Fruit fly (Drosophila melanogaster) Kc167 (cell line): ENCODE data around the gene Karl.

Source experiments
- Myc ChIP-seq: fragments of >200 bp; optimal IDR thresholded peaks from 2 replicates; lab custom pipeline; 2017; ENCODE audit warnings: missing external identifiers
- psq ChIP-seq: fragments of >200 bp; optimal IDR thresholded peaks from 2 replicates; lab custom pipeline; 2017; ENCODE audit warnings: missing external identifiers
- ttk ChIP-seq: sonication (Bioruptor generic); optimal IDR thresholded peaks from 2 replicates; lab custom pipeline; 2017; ENCODE audit warnings: missing external identifiers

DNA sequence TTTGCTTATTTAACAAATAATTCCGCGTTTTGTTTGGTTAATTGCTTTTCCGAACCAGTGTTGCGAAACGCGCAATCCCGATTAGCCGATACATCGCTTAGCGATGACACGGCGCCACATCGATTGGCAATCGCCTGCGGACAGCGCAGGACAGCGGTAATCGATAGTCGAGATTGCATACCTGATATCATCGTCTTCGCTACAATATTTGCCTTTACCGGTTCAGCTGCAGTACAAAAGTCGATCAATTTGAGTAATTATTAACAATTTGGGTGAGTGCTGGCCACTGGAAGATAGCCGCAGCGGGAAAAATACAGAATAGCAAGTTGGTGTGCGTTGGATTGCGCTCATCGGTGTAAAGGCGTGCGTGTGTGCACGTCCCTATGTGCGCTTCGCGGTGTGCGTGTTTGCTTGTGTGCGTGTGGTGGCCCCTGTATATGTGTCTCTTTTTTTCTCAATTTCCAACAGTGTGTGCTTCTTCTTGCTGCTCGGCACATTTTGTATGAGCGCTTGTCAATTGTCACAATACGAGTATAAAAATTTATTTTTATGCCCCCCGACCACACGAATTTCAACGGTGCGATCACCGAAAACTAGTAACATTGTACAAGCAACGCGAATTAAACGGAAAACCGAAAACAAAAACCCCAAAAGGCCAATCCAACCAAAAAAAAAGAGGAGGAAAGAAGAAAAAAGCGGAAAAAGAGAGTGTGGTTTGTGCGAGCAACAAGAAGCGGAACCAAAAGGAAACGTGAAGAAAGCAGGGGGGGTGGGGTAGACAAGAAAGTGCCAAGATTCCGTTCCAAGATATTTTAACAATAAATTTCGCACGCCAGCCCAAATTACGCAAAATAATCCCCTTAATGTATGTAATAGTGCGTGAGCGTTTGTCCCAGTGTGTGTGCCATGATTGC, 5.5 kb downstream of the Karl start, which contains the start of gene CkIIbeta:
- TF ChIP-seq psq (lab: Kevin White, UChicago) = no peak
- no peak for TF ChIP-seq Myc (lab: Kevin White, UChicago)
- no peak for TF ChIP-seq ttk (lab: Kevin White, UChicago)
